Worm (Caenorhabditis elegans) whole organism, young adult: ENCODE measurements around the gene imp-2.
A peak's percentile ranks its signal among the peaks of the same experiment; 100 is the strongest.

ENCODE experiments used
- B0019.2 ChIP-seq: fragments of 200-800 bp; sonication (Bioruptor generic); conservative IDR thresholded peaks from 2 replicates; pipeline ENCODE4 v1.3.6; 2022; ENCODE audit warnings: missing genetic modification reagents, missing genetic modification characterization, missing compliant biosample characterization
- B0336.3 ChIP-seq: fragments of 200-800 bp; sonication (Bioruptor generic); IDR thresholded peaks from 2 replicates; pipeline ENCODE4 v1.3.6; 2022; ENCODE audit warnings: missing genetic modification characterization, missing compliant biosample characterization
- C06A6.2 ChIP-seq: fragments of 200-800 bp; sonication (Bioruptor generic); conservative IDR thresholded peaks from 2 replicates; pipeline ENCODE4 v1.3.6; 2022; ENCODE audit warnings: missing genetic modification characterization, missing compliant biosample characterization
- D2030.7 ChIP-seq: fragments of 200-800 bp; sonication (Bioruptor generic); IDR thresholded peaks from 2 replicates; pipeline ENCODE4 v1.3.6; 2022; ENCODE audit warnings: missing genetic modification reagents, missing genetic modification characterization, missing compliant biosample characterization
- F10E7.11 ChIP-seq: sonication (generic microtip); optimal IDR thresholded peaks from 2 replicates; lab custom pipeline; 2017; ENCODE audit warnings: mild to moderate bottlenecking, missing genetic modification characterization, moderate library complexity, missing compliant biosample characterization
- F57C9.4 ChIP-seq: sonication (generic microtip); optimal IDR thresholded peaks from 2 replicates; lab custom pipeline; 2017; ENCODE audit warnings: mild to moderate bottlenecking, missing genetic modification characterization, missing compliant biosample characterization
- T07F8.4 ChIP-seq: sonication (generic microtip); optimal IDR thresholded peaks from 2 replicates; lab custom pipeline; 2016; ENCODE audit warnings: mild to moderate bottlenecking, missing genetic modification characterization, moderate library complexity, missing compliant biosample characterization
- Y53F4B.3 ChIP-seq: fragments of 200-800 bp; sonication (Bioruptor generic); IDR thresholded peaks from 2 replicates; pipeline ENCODE4 v1.3.6; 2022; ENCODE audit warnings: missing genetic modification reagents, missing genetic modification characterization, missing compliant biosample characterization
- Y56A3A.18 ChIP-seq: fragments of 200-800 bp; sonication (Bioruptor generic); IDR thresholded peaks from 2 replicates; pipeline ENCODE4 v1.3.6; 2022; ENCODE audit warnings: missing genetic modification reagents, missing genetic modification characterization, missing compliant biosample characterization
- ZK185.1 ChIP-seq: sonication (generic microtip); optimal IDR thresholded peaks from 2 replicates; lab custom pipeline; 2016; ENCODE audit warnings: mild to moderate bottlenecking, missing genetic modification characterization, missing compliant biosample characterization; ENCODE audit not compliant: poor library complexity, severe bottlenecking
- akir-1 ChIP-seq: fragments of 200-800 bp; sonication (Bioruptor generic); optimal IDR thresholded peaks from 2 replicates; lab custom pipeline; 2018; ENCODE audit warnings: mild to moderate bottlenecking, missing genetic modification characterization, moderate library complexity, missing compliant biosample characterization
- aptf-2 ChIP-seq: fragments of 200-800 bp; sonication (Bioruptor generic); conservative IDR thresholded peaks from 2 replicates; pipeline ENCODE4 v1.3.6; 2022; ENCODE audit warnings: missing genetic modification reagents, missing genetic modification characterization, missing compliant biosample characterization
- attf-6 ChIP-seq: fragments of 200-800 bp; sonication (Bioruptor generic); IDR thresholded peaks from 2 replicates; pipeline ENCODE4 v1.3.6; 2022; ENCODE audit warnings: missing genetic modification reagents, missing genetic modification characterization, missing compliant biosample characterization
- ccch-3 ChIP-seq: fragments of 200-800 bp; sonication (Bioruptor generic); optimal IDR thresholded peaks from 2 replicates; lab custom pipeline; 2018; ENCODE audit warnings: mild to moderate bottlenecking, missing genetic modification characterization, missing compliant biosample characterization
- cebp-2 ChIP-seq: fragments of 200-800 bp; sonication (Bioruptor generic); IDR thresholded peaks from 2 replicates; pipeline ENCODE4 v1.3.6; 2022; ENCODE audit warnings: missing genetic modification characterization, missing compliant biosample characterization
- ceh-27 ChIP-seq: fragments of 200-800 bp; sonication (Bioruptor generic); optimal IDR thresholded peaks from 2 replicates; lab custom pipeline; 2018; ENCODE audit warnings: mild to moderate bottlenecking, missing genetic modification characterization, moderate library complexity, missing compliant biosample characterization
- ceh-58 ChIP-seq: fragments of 200-800 bp; sonication (Bioruptor generic); IDR thresholded peaks from 2 replicates; pipeline ENCODE4 v1.3.6; 2022; ENCODE audit warnings: missing genetic modification characterization, missing compliant biosample characterization
- ceh-91 ChIP-seq: fragments of 200-800 bp; sonication (Bioruptor generic); IDR thresholded peaks from 2 replicates; pipeline ENCODE4 v1.3.6; 2022; ENCODE audit warnings: missing genetic modification reagents, missing genetic modification characterization, missing compliant biosample characterization
- chd-7 ChIP-seq: sonication (generic microtip); optimal IDR thresholded peaks from 2 replicates; lab custom pipeline; 2016; ENCODE audit warnings: mild to moderate bottlenecking, missing genetic modification characterization, moderate library complexity, missing compliant biosample characterization
- egl-44 ChIP-seq: fragments of 200-800 bp; sonication (Bioruptor generic); IDR thresholded peaks from 2 replicates; pipeline ENCODE4 v1.3.6; 2022; ENCODE audit warnings: missing genetic modification reagents, missing genetic modification characterization, missing compliant biosample characterization
- him-1 ChIP-seq: sonication (generic microtip); optimal IDR thresholded peaks from 2 replicates; lab custom pipeline; 2016; ENCODE audit warnings: missing genotype, missing genetic modification reagents, missing genetic modification characterization, missing compliant biosample characterization
- hlh-26 ChIP-seq: fragments of 200-800 bp; sonication (Bioruptor generic); conservative IDR thresholded peaks from 2 replicates; pipeline ENCODE4 v1.3.6; 2022; ENCODE audit warnings: missing genetic modification reagents, missing genetic modification characterization, missing compliant biosample characterization
- hmg-1.2 ChIP-seq: fragments of 200-800 bp; sonication (Bioruptor generic); IDR thresholded peaks from 2 replicates; pipeline ENCODE4 v1.3.6; 2022; ENCODE audit warnings: missing genetic modification reagents, missing genetic modification characterization, missing compliant biosample characterization
- hmg-20 ChIP-seq: fragments of 200-800 bp; sonication (Bioruptor generic); IDR thresholded peaks from 2 replicates; pipeline ENCODE4 v1.3.6; 2022; ENCODE audit warnings: missing genetic modification reagents, missing genetic modification characterization, missing compliant biosample characterization
- hsf-1 ChIP-seq: fragments of 200-800 bp; sonication (Bioruptor generic); IDR thresholded peaks from 2 replicates; pipeline ENCODE4 v1.3.6; 2022; ENCODE audit warnings: missing genetic modification reagents, missing genetic modification characterization, missing compliant biosample characterization
- lag-1 ChIP-seq: fragments of 200-800 bp; sonication (Bioruptor generic); IDR thresholded peaks from 2 replicates; pipeline ENCODE4 v1.3.6; 2022; ENCODE audit warnings: missing genetic modification reagents, missing genetic modification characterization, missing compliant biosample characterization
- lin-35 ChIP-seq, 3 experiments: fragments of 150-350 bp in 2 of 3; sonication (generic microtip) in 1 of 3; optimal IDR thresholded peaks; 2 replicates each; lab custom pipeline; 2014 to 2018; ENCODE audit warnings: missing biosample characterization in 3 of 3, missing genetic modification characterization in 3 of 3, missing genetic modification reagents in 3 of 3
- lin-54 ChIP-seq: fragments of 200-800 bp; sonication (Bioruptor generic); optimal IDR thresholded peaks from 2 replicates; lab custom pipeline; 2018; ENCODE audit warnings: mild to moderate bottlenecking, missing genetic modification characterization, missing compliant biosample characterization
- mcd-1 ChIP-seq: fragments of 200-800 bp; sonication (Bioruptor generic); IDR thresholded peaks from 2 replicates; pipeline ENCODE4 v1.3.6; 2022; ENCODE audit warnings: missing genetic modification reagents, missing genetic modification characterization, missing compliant biosample characterization
- mel-28 ChIP-seq: sonication (generic microtip); optimal IDR thresholded peaks from 2 replicates; lab custom pipeline; 2016; ENCODE audit warnings: borderline replicate concordance, mild to moderate bottlenecking, missing genetic modification characterization, missing compliant biosample characterization
- nhr-27 ChIP-seq: fragments of 200-800 bp; sonication (Bioruptor generic); optimal IDR thresholded peaks from 2 replicates; lab custom pipeline; 2018; ENCODE audit warnings: mild to moderate bottlenecking, missing genetic modification characterization, moderate library complexity, missing compliant biosample characterization
- nhr-90 ChIP-seq: sonication (generic microtip); optimal IDR thresholded peaks from 2 replicates; lab custom pipeline; 2016; ENCODE audit warnings: missing genotype, mild to moderate bottlenecking, missing genetic modification characterization, missing compliant biosample characterization
- pha-4 ChIP-seq: fragments of 150-350 bp; sonication (generic microtip); optimal IDR thresholded peaks from 2 replicates; lab custom pipeline; 2014; ENCODE audit warnings: missing biosample characterization, missing genetic modification reagents, missing genetic modification characterization
- repo-1 ChIP-seq: sonication (generic microtip); optimal IDR thresholded peaks from 2 replicates; lab custom pipeline; 2017; ENCODE audit warnings: mild to moderate bottlenecking, missing genetic modification characterization, missing compliant biosample characterization
- snpc-1.1 ChIP-seq: sonication (generic microtip); optimal IDR thresholded peaks from 2 replicates; lab custom pipeline; 2017; ENCODE audit warnings: missing genetic modification characterization, mild to moderate bottlenecking, missing compliant biosample characterization, antibody characterized with exemption, moderate library complexity, missing genotype, missing genetic modification reagents; ENCODE audit not compliant: insufficient read depth
- snpc-4 ChIP-seq, 5 experiments: fragments of 150-350 bp in 1 of 5; sonication (generic microtip) in 4 of 5; optimal IDR thresholded peaks; 2 replicates each; lab custom pipeline; 2014 to 2018; ENCODE audit warnings: missing genetic modification characterization in 5 of 5, missing biosample characterization in 3 of 5, antibody characterized with exemption in 2 of 5, mild to moderate bottlenecking in 2 of 5, missing compliant biosample characterization in 2 of 5, missing genotype in 2 of 5, moderate library complexity in 2 of 5, missing genetic modification reagents in 1 of 5
- somi-1 ChIP-seq: fragments of 200-800 bp; sonication (Bioruptor generic); optimal IDR thresholded peaks from 2 replicates; lab custom pipeline; 2018; ENCODE audit warnings: mild to moderate bottlenecking, missing genetic modification characterization, missing compliant biosample characterization
- tlf-1 ChIP-seq: fragments of 200-800 bp; sonication (Bioruptor generic); optimal IDR thresholded peaks from 2 replicates; lab custom pipeline; 2018; ENCODE audit warnings: mild to moderate bottlenecking, missing genetic modification characterization, missing compliant biosample characterization
- zim-3 ChIP-seq: sonication (generic microtip); optimal IDR thresholded peaks from 2 replicates; lab custom pipeline; 2017; ENCODE audit warnings: mild to moderate bottlenecking, missing genetic modification characterization, moderate library complexity, missing compliant biosample characterization
- ztf-18 ChIP-seq: sonication (generic microtip); optimal IDR thresholded peaks from 2 replicates; lab custom pipeline; 2016; ENCODE audit warnings: missing genotype, mild to moderate bottlenecking, missing genetic modification characterization, missing compliant biosample characterization
- ztf-22 ChIP-seq: fragments of 200-800 bp; sonication (Bioruptor generic); optimal IDR thresholded peaks from 2 replicates; lab custom pipeline; 2018; ENCODE audit warnings: mild to moderate bottlenecking, missing genetic modification characterization, moderate library complexity, missing compliant biosample characterization
- ztf-3 ChIP-seq: fragments of 200-800 bp; sonication (Bioruptor generic); optimal IDR thresholded peaks from 2 replicates; lab custom pipeline; 2018; ENCODE audit warnings: mild to moderate bottlenecking, missing genetic modification characterization, missing compliant biosample characterization
- ztf-6 ChIP-seq: fragments of 200-800 bp; sonication (Bioruptor generic); IDR thresholded peaks from 2 replicates; pipeline ENCODE4 v1.3.6; 2022; ENCODE audit warnings: missing genetic modification reagents, missing genetic modification characterization, missing compliant biosample characterization

imp-2 gene

DNA sequence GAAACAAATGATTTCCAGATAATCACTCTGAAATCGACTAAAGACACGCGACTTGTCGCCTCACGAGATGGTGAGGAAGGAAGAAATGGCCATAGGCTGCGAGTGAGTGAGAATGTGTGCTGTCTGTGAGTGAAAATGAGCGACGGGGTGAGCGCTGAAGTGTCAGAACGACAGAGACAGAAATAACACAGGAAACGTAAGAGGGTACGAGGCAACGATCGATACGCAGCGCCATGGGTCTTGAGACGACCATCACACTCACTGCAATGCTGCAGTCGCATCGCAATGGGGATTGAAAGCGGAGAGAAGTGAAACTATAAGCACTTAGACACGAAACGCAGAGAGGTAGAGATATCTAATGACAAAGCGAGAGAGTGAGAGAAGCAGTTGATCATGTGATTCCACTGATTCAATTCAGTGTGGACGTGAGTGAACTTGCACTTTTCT, 35.9 kb downstream of the imp-2 start (continued):
- TF ChIP-seq snpc-1.1 (tag; lab: Kevin White, UChicago), result no peak
- peak; percentile 57 for TF ChIP-seq lin-54 (GFP tag; lab: Kevin White, UChicago)
- TF ChIP-seq egl-44, result peak; percentile 54; the same call in 1 of the 2 replicates
- no peak for TF ChIP-seq D2030.7 (GFP tag; lab: Robert Waterston, UW)

DNA sequence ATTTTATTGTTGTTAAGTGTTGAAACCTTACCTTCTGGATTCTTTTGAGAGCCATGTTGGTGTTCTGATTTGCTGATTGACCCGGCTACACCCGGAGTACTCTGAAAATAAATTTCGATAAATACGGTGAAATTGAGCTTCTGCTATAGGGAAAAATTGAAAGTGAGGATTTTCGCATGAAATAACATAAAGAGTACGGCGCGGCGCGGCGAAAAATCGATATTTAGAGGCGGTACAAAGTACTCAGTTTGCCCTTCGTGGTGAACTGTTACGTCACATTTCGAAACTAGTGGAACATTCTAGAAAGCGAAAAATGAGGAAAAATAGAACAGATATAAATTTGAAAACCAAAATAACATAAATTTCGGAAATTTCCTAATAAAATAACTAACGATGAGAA, 36.5 kb downstream of the imp-2 start, which contains the start of gene let-70:
TSS of gene let-70 (minus strand) at position 101 of the 400 bp plus-strand sequence.
- TF ChIP-seq F10E7.11 (tag; lab: Kevin White, UChicago) (no peak), cebp-2 (GFP tag; lab: Robert Waterston, UW) (0 out of 2 replicates have a peak, but pooled peaks have one; percentile 20)

DNA sequence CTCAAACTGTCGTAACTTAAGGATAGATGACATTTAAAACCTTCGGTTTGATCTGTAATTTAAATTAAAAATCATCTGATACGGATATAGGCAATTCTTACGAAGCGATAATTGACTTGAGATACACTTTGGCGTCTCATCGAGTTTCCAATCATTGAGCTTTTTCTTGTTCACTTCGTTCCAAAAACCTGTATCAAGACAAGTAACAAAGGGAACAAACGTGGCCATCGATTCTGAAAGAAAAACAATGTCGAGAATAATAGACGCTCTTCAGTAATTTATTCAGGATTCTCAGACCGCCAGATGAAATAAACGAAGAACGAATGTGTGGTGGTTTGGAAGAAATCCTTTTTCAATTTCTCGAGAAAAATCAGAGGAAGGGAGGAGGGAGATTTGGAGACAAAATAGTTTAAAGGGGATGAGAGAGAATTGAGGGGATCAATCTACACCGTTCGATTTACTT, 37.8 kb downstream of the imp-2 start, which contains the start of gene atg-7:
TSS of gene atg-7 (minus strand) at position 233 of the 463 bp plus-strand sequence.
- TF ChIP-seq pha-4 (tag; lab: Kevin White, UChicago) (no peak), aptf-2 (GFP tag; lab: Robert Waterston, UW) (no peak; the same call in 1 of the 2 replicates), ceh-27 (GFP tag; lab: Kevin White, UChicago) (peak; percentile 36), F57C9.4 (no peak), B0019.2 (GFP tag; lab: Robert Waterston, UW) (no peak), B0336.3 (GFP tag; lab: Robert Waterston, UW) (peak; percentile 72), him-1 (tag; lab: Kevin White, UChicago) (peak; percentile 8), mel-28 (tag; lab: Kevin White, UChicago) (no peak), hmg-1.2 (GFP tag; lab: Robert Waterston, UW) (peak; percentile 34; the same call in 1 of the 2 replicates), hmg-20 (GFP tag; lab: Robert Waterston, UW) (peak; percentile 4; the same call in 1 of the 2 replicates), attf-6 (GFP tag; lab: Robert Waterston, UW) (peak; percentile 76; the same call in 1 of the 2 replicates), lag-1 (no peak), Y53F4B.3 (GFP tag; lab: Robert Waterston, UW) (no peak), hsf-1 (GFP tag; lab: Robert Waterston, UW) (0 out of 2 replicates have a peak, but pooled peaks have one; percentile 58), ceh-91 (GFP tag; lab: Robert Waterston, UW) (no peak), hlh-26 (no peak), nhr-90 (tag; lab: Kevin White, UChicago) (peak; percentile 7), somi-1 (GFP tag; lab: Kevin White, UChicago) (peak; percentile 12), lin-35 (GFP tag; optimal IDR thresholded peaks at IDR 0.05; lab: Kevin White, UChicago) (peak in 1 of 3 experiments; percentile 13), ZK185.1 (tag; lab: Kevin White, UChicago) (no peak), ztf-3 (no peak), zim-3 (tag; lab: Kevin White, UChicago) (no peak), ccch-3 (GFP tag; lab: Kevin White, UChicago) (no peak), snpc-4 (GFP tag; optimal IDR thresholded peaks at IDR 0.05; lab: Kevin White, UChicago) (no peak), snpc-4 (tag; optimal IDR thresholded peaks at IDR 0.05; lab: Kevin White, UChicago) (peak in 2 of 4 experiments; percentile 37 to 41), mcd-1 (GFP tag; lab: Robert Waterston, UW) (no peak; the same call in 1 of the 2 replicates), nhr-27 (tag; lab: Kevin White, UChicago) (no peak), C06A6.2 (GFP tag; lab: Robert Waterston, UW) (no peak), ztf-6 (GFP tag; lab: Robert Waterston, UW) (no peak), ceh-58 (GFP tag; lab: Robert Waterston, UW) (no peak), ztf-18 (tag; lab: Kevin White, UChicago) (no peak), T07F8.4 (tag; lab: Kevin White, UChicago) (no peak), repo-1 (tag; lab: Kevin White, UChicago) (peak; percentile 76), akir-1 (GFP tag; lab: Kevin White, UChicago) (no peak), cebp-2 (GFP tag; lab: Robert Waterston, UW) (0 out of 2 replicates have a peak, but pooled peaks have one; percentile 29), chd-7 (tag; lab: Kevin White, UChicago) (peak; percentile 43), ztf-22 (GFP tag; lab: Kevin White, UChicago) (peak; percentile 35), Y56A3A.18 (GFP tag; lab: Robert Waterston, UW) (0 out of 2 replicates have a peak, but pooled peaks have one; percentile 18), tlf-1 (peak; percentile 70)
